Fruit fly (Drosophila melanogaster) whole organism, prepupa: ENCODE measurements around the gene naz.
A peak's percentile ranks its signal among the peaks of the same experiment; 100 is the strongest.

Experiments used
- Blimp-1 ChIP-seq: fragments of 200-800 bp; sonication (Bioruptor generic); optimal IDR thresholded peaks from 3 replicates; lab custom pipeline; 2017; ENCODE audit warnings: missing biosample characterization, missing genetic modification characterization, mild to moderate bottlenecking, moderate library complexity, missing genetic modification reagents
- CG10631 ChIP-seq: fragments of 200-800 bp; sonication (Bioruptor generic); optimal IDR thresholded peaks from 2 replicates; lab custom pipeline; 2016; ENCODE audit warnings: missing biosample characterization, missing genetic modification characterization
- CG10669 ChIP-seq: fragments of 200-800 bp; sonication (Bioruptor generic); optimal IDR thresholded peaks from 3 replicates; lab custom pipeline; 2018; ENCODE audit warnings: missing biosample characterization, mild to moderate bottlenecking, missing genetic modification characterization, moderate library complexity
- CG11294 ChIP-seq: fragments of 200-800 bp; sonication (Bioruptor generic); IDR thresholded peaks from 2 replicates; pipeline ENCODE4 v1.3.6; 2022; ENCODE audit warnings: missing biosample characterization, missing genetic modification characterization
- CG11762 ChIP-seq: fragments of 200-800 bp; sonication (Bioruptor generic); optimal IDR thresholded peaks from 3 replicates; lab custom pipeline; 2016; ENCODE audit warnings: missing biosample characterization, missing genetic modification characterization; ENCODE audit not compliant: insufficient read depth
- CG11902 ChIP-seq: fragments of 200-800 bp; sonication (Bioruptor generic); optimal IDR thresholded peaks from 3 replicates; lab custom pipeline; 2016; ENCODE audit warnings: missing biosample characterization, missing genetic modification characterization
- CG15336 ChIP-seq: fragments of 200-800 bp; sonication (Bioruptor generic); IDR thresholded peaks from 2 replicates; pipeline ENCODE4 v1.3.6; 2022; ENCODE audit warnings: missing biosample characterization, missing genetic modification characterization
- CG1621 ChIP-seq: fragments of 200-800 bp; sonication (Bioruptor generic); optimal IDR thresholded peaks from 3 replicates; lab custom pipeline; 2018; ENCODE audit warnings: missing biosample characterization, mild to moderate bottlenecking, missing genetic modification characterization
- CG16779 ChIP-seq: fragments of 200-800 bp; sonication (Bioruptor generic); optimal IDR thresholded peaks from 3 replicates; lab custom pipeline; 2017; ENCODE audit warnings: missing biosample characterization, mild to moderate bottlenecking, missing genetic modification characterization
- CG3032 ChIP-seq: fragments of 200-800 bp; optimal IDR thresholded peaks from 2 replicates; lab custom pipeline; 2019; ENCODE audit warnings: missing biosample characterization, mild to moderate bottlenecking, missing genetic modification characterization, moderate library complexity
- CG31627 ChIP-seq: fragments of 200-800 bp; sonication (Bioruptor generic); optimal IDR thresholded peaks from 3 replicates; lab custom pipeline; 2016; ENCODE audit warnings: missing biosample characterization, missing genetic modification characterization
- CG32006 ChIP-seq: fragments of 200-800 bp; sonication (Bioruptor generic); optimal IDR thresholded peaks from 3 replicates; lab custom pipeline; 2017; ENCODE audit warnings: missing biosample characterization, mild to moderate bottlenecking, missing genetic modification characterization
- CG34406 ChIP-seq: fragments of 200-800 bp; sonication (Bioruptor generic); optimal IDR thresholded peaks from 3 replicates; lab custom pipeline; 2016; ENCODE audit warnings: missing biosample characterization, missing genetic modification characterization
- CG3919 ChIP-seq: fragments of 200-800 bp; sonication (Bioruptor generic); optimal IDR thresholded peaks from 3 replicates; lab custom pipeline; 2016; ENCODE audit warnings: missing biosample characterization, missing genetic modification characterization
- CG6276 ChIP-seq: fragments of 200-800 bp; sonication (Bioruptor generic); optimal IDR thresholded peaks from 2 replicates; lab custom pipeline; 2017; ENCODE audit warnings: missing biosample characterization, mild to moderate bottlenecking, missing genetic modification characterization
- CG6792 ChIP-seq: fragments of 200-800 bp; sonication (Bioruptor generic); optimal IDR thresholded peaks from 3 replicates; lab custom pipeline; 2016; ENCODE audit warnings: missing biosample characterization, missing genetic modification characterization
- CG6854 ChIP-seq: fragments of 200-800 bp; sonication (Bioruptor generic); optimal IDR thresholded peaks from 2 replicates; lab custom pipeline; 2017; ENCODE audit warnings: missing biosample characterization, mild to moderate bottlenecking, missing genetic modification characterization
- CG7368 ChIP-seq: fragments of 200-800 bp; sonication (Bioruptor generic); optimal IDR thresholded peaks from 3 replicates; lab custom pipeline; 2016; ENCODE audit warnings: missing biosample characterization, missing genetic modification characterization
- CG8632 ChIP-seq: fragments of 200-800 bp; sonication (Bioruptor generic); optimal IDR thresholded peaks from 3 replicates; lab custom pipeline; 2016; ENCODE audit warnings: missing biosample characterization, missing genetic modification characterization
- CG9139 ChIP-seq: fragments of 200-800 bp; sonication (Bioruptor generic); optimal IDR thresholded peaks from 3 replicates; lab custom pipeline; 2017; ENCODE audit warnings: missing biosample characterization, mild to moderate bottlenecking, missing genetic modification characterization
- Eip78C ChIP-seq: fragments of 200-800 bp; sonication (Bioruptor generic); peaks from one replicate; lab custom pipeline; 2016; ENCODE audit warnings: missing biosample characterization, missing genetic modification characterization
- Eip93F ChIP-seq: fragments of 200-800 bp; sonication (Bioruptor generic); optimal IDR thresholded peaks from 2 replicates; lab custom pipeline; 2016; ENCODE audit warnings: missing biosample characterization, mild to moderate bottlenecking, missing genetic modification characterization
- Ets21C ChIP-seq: fragments of 200-800 bp; sonication (Bioruptor generic); optimal IDR thresholded peaks from 3 replicates; lab custom pipeline; 2016; ENCODE audit warnings: missing biosample characterization, missing genetic modification characterization
- Ets96B ChIP-seq: fragments of 200-800 bp; optimal IDR thresholded peaks from 2 replicates; lab custom pipeline; 2019; ENCODE audit warnings: missing biosample characterization, mild to moderate bottlenecking, missing genetic modification characterization, moderate library complexity
- Gug ChIP-seq: fragments of 200-800 bp; sonication (Bioruptor generic); IDR thresholded peaks from 2 replicates; pipeline ENCODE4 v1.3.6; 2022; ENCODE audit warnings: missing biosample characterization, missing genetic modification characterization
- Hr38 ChIP-seq: sonication (Bioruptor generic); optimal IDR thresholded peaks from 2 replicates; lab custom pipeline; 2016; ENCODE audit warnings: missing biosample characterization, missing genetic modification characterization
- Hr39 ChIP-seq: fragments of 200-800 bp; sonication (Bioruptor generic); optimal IDR thresholded peaks from 2 replicates; lab custom pipeline; 2016; ENCODE audit warnings: missing biosample characterization, missing genetic modification characterization
- Hr4 ChIP-seq: fragments of 200-800 bp; sonication (Bioruptor generic); optimal IDR thresholded peaks from 3 replicates; lab custom pipeline; 2016; ENCODE audit warnings: missing biosample characterization, missing genetic modification characterization
- Lpt ChIP-seq: fragments of 200-800 bp; sonication (Bioruptor generic); optimal IDR thresholded peaks from 3 replicates; lab custom pipeline; 2016; ENCODE audit warnings: missing biosample characterization, missing genetic modification characterization
- OdsH ChIP-seq: fragments of 200-800 bp; sonication (Bioruptor generic); optimal IDR thresholded peaks from 3 replicates; lab custom pipeline; 2016; ENCODE audit warnings: missing biosample characterization, missing genetic modification characterization
- Smox ChIP-seq: fragments of 200-800 bp; sonication (Bioruptor generic); optimal IDR thresholded peaks from 3 replicates; lab custom pipeline; 2016; ENCODE audit warnings: missing biosample characterization, missing genetic modification characterization
- Sox102F ChIP-seq: fragments of 200-800 bp; sonication (Bioruptor generic); optimal IDR thresholded peaks from 2 replicates; lab custom pipeline; 2016; ENCODE audit warnings: missing biosample characterization, mild to moderate bottlenecking, missing genetic modification characterization
- Sox14 ChIP-seq: fragments of 200-800 bp; sonication (Bioruptor generic); optimal IDR thresholded peaks from 3 replicates; lab custom pipeline; 2016; ENCODE audit warnings: missing biosample characterization, missing genetic modification characterization
- Sox15 ChIP-seq: fragments of 200-800 bp; sonication (Bioruptor generic); optimal IDR thresholded peaks from 3 replicates; lab custom pipeline; 2016; ENCODE audit warnings: missing biosample characterization, missing genetic modification characterization
- achi ChIP-seq: fragments of 200-800 bp; sonication (Bioruptor generic); optimal IDR thresholded peaks from 3 replicates; lab custom pipeline; 2016; ENCODE audit warnings: missing biosample characterization, missing genetic modification characterization
- acj6 ChIP-seq: fragments of 200-800 bp; sonication (Bioruptor generic); optimal IDR thresholded peaks from 3 replicates; lab custom pipeline; 2016; ENCODE audit warnings: missing biosample characterization, missing genetic modification characterization
- cyc ChIP-seq: fragments of 200-800 bp; sonication (Bioruptor generic); optimal IDR thresholded peaks from 3 replicates; lab custom pipeline; 2016; ENCODE audit warnings: missing biosample characterization, missing genetic modification characterization
- dac ChIP-seq: fragments of 200-800 bp; sonication (Bioruptor generic); optimal IDR thresholded peaks from 2 replicates; lab custom pipeline; 2017; ENCODE audit warnings: missing biosample characterization, mild to moderate bottlenecking, missing genetic modification characterization
- dsx ChIP-seq: fragments of 200-800 bp; optimal IDR thresholded peaks from 3 replicates; lab custom pipeline; 2019; ENCODE audit warnings: missing biosample characterization, mild to moderate bottlenecking, missing genetic modification characterization, moderate library complexity; ENCODE audit not compliant: poor library complexity, severe bottlenecking
- eg ChIP-seq: fragments of 200-800 bp; sonication (Bioruptor generic); IDR thresholded peaks from 3 replicates; pipeline ENCODE4 v1.3.6; 2022; ENCODE audit warnings: missing biosample characterization, missing genetic modification characterization
- fd59A ChIP-seq: fragments of 200-800 bp; sonication (Bioruptor generic); optimal IDR thresholded peaks from 2 replicates; lab custom pipeline; 2017; ENCODE audit warnings: missing biosample characterization, mild to moderate bottlenecking, missing genetic modification characterization, missing genetic modification reagents
- fd85E ChIP-seq: fragments of 200-800 bp; sonication (Bioruptor generic); optimal IDR thresholded peaks from 3 replicates; lab custom pipeline; 2016; ENCODE audit warnings: missing biosample characterization, missing genetic modification characterization
- fkh ChIP-seq: fragments of 200-800 bp; sonication (Bioruptor generic); optimal IDR thresholded peaks from 3 replicates; lab custom pipeline; 2017; ENCODE audit warnings: missing biosample characterization, mild to moderate bottlenecking, missing genetic modification characterization, moderate library complexity
- lz ChIP-seq: fragments of 200-800 bp; sonication (Bioruptor generic); optimal IDR thresholded peaks from 3 replicates; lab custom pipeline; 2016; ENCODE audit warnings: missing biosample characterization, missing genetic modification characterization
- net ChIP-seq: fragments of 200-800 bp; sonication (Bioruptor generic); optimal IDR thresholded peaks from 3 replicates; lab custom pipeline; 2016; ENCODE audit warnings: missing biosample characterization, missing genetic modification characterization
- pdm3 ChIP-seq: fragments of 200-800 bp; sonication (Bioruptor generic); optimal IDR thresholded peaks from 3 replicates; lab custom pipeline; 2016; ENCODE audit warnings: missing biosample characterization, missing genetic modification characterization
- salr ChIP-seq, 2 experiments: fragments of 200-800 bp; sonication (Bioruptor generic); optimal IDR thresholded peaks; 3 replicates each; lab custom pipeline; 2016 to 2018; ENCODE audit warnings: missing biosample characterization in 2 of 2, missing genetic modification characterization in 2 of 2, mild to moderate bottlenecking in 1 of 2
- spab ChIP-seq: fragments of 200-800 bp; sonication (Bioruptor generic); optimal IDR thresholded peaks from 2 replicates; lab custom pipeline; 2017; ENCODE audit warnings: missing biosample characterization, mild to moderate bottlenecking, missing genetic modification characterization, missing genetic modification reagents
- ss ChIP-seq, 2 experiments: fragments of 200-800 bp; sonication (Bioruptor generic); optimal IDR thresholded peaks; 2 replicates in 1 of 2; 3 replicates in 1 of 2; lab custom pipeline; 2017 to 2018; ENCODE audit warnings: mild to moderate bottlenecking in 2 of 2, missing biosample characterization in 2 of 2, missing genetic modification characterization in 2 of 2, moderate library complexity in 1 of 2
- svp ChIP-seq: fragments of 200-800 bp; sonication (Bioruptor generic); peaks from one replicate; lab custom pipeline; 2016; ENCODE audit warnings: missing biosample characterization, missing genetic modification characterization
- topi ChIP-seq: fragments of 200-800 bp; sonication (Bioruptor generic); optimal IDR thresholded peaks from 3 replicates; lab custom pipeline; 2016; ENCODE audit warnings: missing biosample characterization, missing genetic modification characterization
- vri ChIP-seq: fragments of 200-800 bp; sonication (Bioruptor generic); optimal IDR thresholded peaks from 3 replicates; lab custom pipeline; 2016; ENCODE audit warnings: missing biosample characterization, mild to moderate bottlenecking, missing genetic modification characterization

The naz gene

dm6 chr3R:18298900-18299321 lies 29.8 kb downstream of the naz start, which contains the start of gene Dlc90F:
Dlc90F (plus strand) TSS chr3R:18299229.
- TF ChIP-seq CG11762 (GFP tag; lab: Kevin White, UChicago) (no peak), Lpt (GFP tag; lab: Kevin White, UChicago) (no peak), achi (GFP tag; lab: Kevin White, UChicago) (no peak), pdm3 (peak; percentile 77), fd59A (GFP tag; lab: Kevin White, UChicago) (peak; percentile 25), fd85E (GFP tag; lab: Kevin White, UChicago) (no peak), Sox14 (GFP tag; lab: Kevin White, UChicago) (peak; percentile 77), CG32006 (no peak), CG15336 (0 out of 2 replicates have a peak, but pooled peaks have one; percentile 24), dsx (GFP tag; lab: Kevin White, UChicago) (no peak), svp (GFP tag; lab: Kevin White, UChicago) (no peak), Gug (peak; percentile 86), OdsH (GFP tag; lab: Kevin White, UChicago) (peak; percentile 76), CG16779 (tag; lab: Kevin White, UChicago) (no peak), ss (GFP tag; optimal IDR thresholded peaks at IDR 0.05; lab: Kevin White, UChicago) (no peak), CG7368 (peak; percentile 34), topi (peak; percentile 63), CG3032 (tag; lab: Kevin White, UChicago) (peak; percentile 76), Hr39 (GFP tag; lab: Kevin White, UChicago) (peak; percentile 84), CG31627 (peak; percentile 84), Sox15 (GFP tag; lab: Kevin White, UChicago) (peak; percentile 64), CG10631 (no peak), CG6854 (GFP tag; lab: Kevin White, UChicago) (no peak), Eip78C (GFP tag; lab: Kevin White, UChicago) (peak; percentile 78), CG11294 (peak; percentile 54; the same call in 1 of the 2 replicates), CG6276 (GFP tag; lab: Kevin White, UChicago) (no peak), salr (GFP tag; optimal IDR thresholded peaks at IDR 0.05; lab: Kevin White, UChicago) (peak in 1 of 2 experiments; percentile 42), CG1621 (tag; lab: Kevin White, UChicago) (peak; percentile 33), vri (GFP tag; lab: Kevin White, UChicago) (no peak), Hr4 (GFP tag; lab: Kevin White, UChicago) (peak; percentile 72), Ets21C (GFP tag; lab: Kevin White, UChicago) (peak; percentile 70), spab (GFP tag; lab: Kevin White, UChicago) (no peak), CG34406 (peak; percentile 32), CG8632 (GFP tag; lab: Kevin White, UChicago) (peak; percentile 8), eg (GFP tag; lab: Robert Waterston, UW) (peak; percentile 80), Smox (GFP tag; lab: Kevin White, UChicago) (no peak), Blimp-1 (peak; percentile 16), Ets96B (peak; percentile 49), CG11902 (GFP tag; lab: Kevin White, UChicago) (peak; percentile 36), CG3919 (GFP tag; lab: Kevin White, UChicago) (no peak), Eip93F (GFP tag; lab: Kevin White, UChicago) (no peak), cyc (GFP tag; lab: Kevin White, UChicago) (peak; percentile 73), lz (GFP tag; lab: Kevin White, UChicago) (peak; percentile 79), CG10669 (no peak), Hr38 (GFP tag; lab: Kevin White, UChicago) (peak; percentile 17), dac (GFP tag; lab: Kevin White, UChicago) (no peak), CG9139 (GFP tag; lab: Kevin White, UChicago) (no peak), net (GFP tag; lab: Kevin White, UChicago) (no peak), acj6 (GFP tag; lab: Kevin White, UChicago) (no peak), fkh (GFP tag; lab: Kevin White, UChicago) (no peak), CG6792 (GFP tag; lab: Kevin White, UChicago) (peak; percentile 6), Sox102F (GFP tag; lab: Kevin White, UChicago) (no peak)
